Fruit fly (Drosophila melanogaster) whole organism, prepupa: ENCODE data around the gene Gr63a.

Source experiments
- Blimp-1 ChIP-seq: fragments of 200-800 bp; sonication (Bioruptor generic); optimal IDR thresholded peaks from 3 replicates; lab custom pipeline; 2017; ENCODE audit warnings: missing biosample characterization, missing genetic modification characterization, mild to moderate bottlenecking, moderate library complexity, missing genetic modification reagents
- CG10669 ChIP-seq: fragments of 200-800 bp; sonication (Bioruptor generic); optimal IDR thresholded peaks from 3 replicates; lab custom pipeline; 2018; ENCODE audit warnings: missing biosample characterization, mild to moderate bottlenecking, missing genetic modification characterization, moderate library complexity
- CG11762 ChIP-seq: fragments of 200-800 bp; sonication (Bioruptor generic); optimal IDR thresholded peaks from 3 replicates; lab custom pipeline; 2016; ENCODE audit warnings: missing biosample characterization, missing genetic modification characterization; ENCODE audit not compliant: insufficient read depth
- CG11902 ChIP-seq: fragments of 200-800 bp; sonication (Bioruptor generic); optimal IDR thresholded peaks from 3 replicates; lab custom pipeline; 2016; ENCODE audit warnings: missing biosample characterization, missing genetic modification characterization
- CG8632 ChIP-seq: fragments of 200-800 bp; sonication (Bioruptor generic); optimal IDR thresholded peaks from 3 replicates; lab custom pipeline; 2016; ENCODE audit warnings: missing biosample characterization, missing genetic modification characterization
- cyc ChIP-seq: fragments of 200-800 bp; sonication (Bioruptor generic); optimal IDR thresholded peaks from 3 replicates; lab custom pipeline; 2016; ENCODE audit warnings: missing biosample characterization, missing genetic modification characterization
- eg ChIP-seq: fragments of 200-800 bp; sonication (Bioruptor generic); IDR thresholded peaks from 3 replicates; pipeline ENCODE4 v1.3.6; 2022; ENCODE audit warnings: missing biosample characterization, missing genetic modification characterization
- fd85E ChIP-seq: fragments of 200-800 bp; sonication (Bioruptor generic); optimal IDR thresholded peaks from 3 replicates; lab custom pipeline; 2016; ENCODE audit warnings: missing biosample characterization, missing genetic modification characterization
- net ChIP-seq: fragments of 200-800 bp; sonication (Bioruptor generic); optimal IDR thresholded peaks from 3 replicates; lab custom pipeline; 2016; ENCODE audit warnings: missing biosample characterization, missing genetic modification characterization
- svp ChIP-seq: fragments of 200-800 bp; sonication (Bioruptor generic); peaks from one replicate; lab custom pipeline; 2016; ENCODE audit warnings: missing biosample characterization, missing genetic modification characterization

DNA sequence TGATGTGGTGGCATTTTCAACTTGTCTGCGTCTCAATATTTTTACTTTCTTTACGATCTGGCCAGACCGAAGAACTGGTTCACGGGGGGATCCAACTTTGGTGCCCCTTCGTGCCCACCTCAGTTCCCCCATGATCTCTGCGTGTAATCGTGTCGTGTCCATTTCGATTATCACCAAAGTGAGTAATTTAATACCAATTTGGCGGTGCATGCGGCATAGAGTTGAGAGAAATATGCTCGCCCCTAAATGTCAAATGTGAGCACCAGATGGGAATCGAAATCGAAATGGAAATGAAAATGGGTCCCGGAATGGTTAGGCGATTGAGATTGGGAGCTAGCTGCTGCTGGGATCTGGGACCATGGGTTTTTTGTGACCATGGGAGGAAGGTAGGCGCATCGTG, 25.1 kb downstream of the Gr63a start:
- no peak for TF ChIP-seq CG11762
- no peak for TF ChIP-seq eg (GFP tag; lab: Robert Waterston, UW)
- TF ChIP-seq net (GFP tag; lab: Kevin White, UChicago), result no peak
- TF ChIP-seq CG11902, result no peak
- no peak for TF ChIP-seq CG10669
- no peak for TF ChIP-seq cyc (GFP tag; lab: Kevin White, UChicago)
- no peak for TF ChIP-seq CG8632 (GFP tag; lab: Kevin White, UChicago)
- TF ChIP-seq fd85E (GFP tag; lab: Kevin White, UChicago), result no peak
- TF ChIP-seq Blimp-1, result no peak
- TF ChIP-seq svp, result no peak
